Fruit fly (Drosophila melanogaster) whole organism, embryonic: ENCODE results near the gene Clc.

ENCODE experiments used
- BEAF-32 ChIP-seq: fragments of 200-800 bp; sonication (Bioruptor generic); optimal IDR thresholded peaks from 3 replicates; lab custom pipeline; 2017; ENCODE audit warnings: missing biosample characterization, missing genetic modification characterization, mild to moderate bottlenecking, moderate library complexity, missing genetic modification reagents
- Bgb ChIP-seq: fragments of 200-800 bp; sonication (Bioruptor generic); IDR thresholded peaks from 2 replicates; pipeline ENCODE4 v1.3.6; 2022; ENCODE audit warnings: missing biosample characterization, missing genetic modification characterization; ENCODE audit not compliant: partially characterized antibody
- CG10267 ChIP-seq: fragments of 200-800 bp; sonication (Bioruptor generic); optimal IDR thresholded peaks from 2 replicates; lab custom pipeline; 2018; ENCODE audit warnings: missing biosample characterization, mild to moderate bottlenecking, missing genetic modification characterization, moderate library complexity
- CG10366 ChIP-seq: fragments of 200-800 bp; sonication (Bioruptor generic); IDR thresholded peaks from 2 replicates; pipeline ENCODE4 v1.3.6; 2022; ENCODE audit warnings: missing biosample characterization, missing genetic modification characterization
- CG11085 ChIP-seq: fragments of 200-800 bp; sonication (Bioruptor generic); IDR thresholded peaks from 2 replicates; pipeline ENCODE4 v1.3.6; 2022; ENCODE audit warnings: missing biosample characterization, missing genetic modification characterization
- CG12659 ChIP-seq: fragments of 200-800 bp; sonication (Bioruptor generic); optimal IDR thresholded peaks from 3 replicates; lab custom pipeline; 2017; ENCODE audit warnings: mild to moderate bottlenecking, missing biosample characterization, missing genetic modification reagents, missing genetic modification characterization
- CG14014 ChIP-seq: fragments of 200-800 bp; sonication (Bioruptor generic); IDR thresholded peaks from 2 replicates; pipeline ENCODE4 v1.3.6; 2022; ENCODE audit warnings: missing biosample characterization, missing genetic modification characterization
- CG14441 ChIP-seq: fragments of 200-800 bp; sonication (Bioruptor generic); IDR thresholded peaks from 2 replicates; pipeline ENCODE4 v1.3.6; 2022; ENCODE audit warnings: missing biosample characterization, missing genetic modification characterization
- CG14667 ChIP-seq: fragments of 200-800 bp; sonication (Bioruptor generic); IDR thresholded peaks from 2 replicates; pipeline ENCODE4 v1.3.6; 2022; ENCODE audit warnings: missing biosample characterization, missing genetic modification characterization
- CG2889 ChIP-seq: fragments of 200-800 bp; sonication (Bioruptor generic); IDR thresholded peaks from 3 replicates; pipeline ENCODE4 v1.3.6; 2022; ENCODE audit warnings: missing biosample characterization, missing genetic modification characterization
- CG34422 ChIP-seq: fragments of 200-800 bp; sonication (Bioruptor generic); IDR thresholded peaks from 3 replicates; pipeline ENCODE4 v1.3.6; 2022; ENCODE audit warnings: missing biosample characterization, missing genetic modification characterization
- CG3995 ChIP-seq: fragments of 200-800 bp; sonication (Bioruptor generic); optimal IDR thresholded peaks from 3 replicates; lab custom pipeline; 2016; ENCODE audit warnings: missing biosample characterization, missing genetic modification characterization
- CG4617 ChIP-seq: fragments of 200-800 bp; sonication (Bioruptor generic); optimal IDR thresholded peaks from 3 replicates; lab custom pipeline; 2016; ENCODE audit warnings: missing biosample characterization, missing genetic modification characterization, borderline replicate concordance
- CG8478 ChIP-seq: fragments of >200 bp; optimal IDR thresholded peaks from 2 replicates; lab custom pipeline; 2018
- CG8924 ChIP-seq: fragments of 200-800 bp; optimal IDR thresholded peaks from 3 replicates; lab custom pipeline; 2019; ENCODE audit warnings: missing biosample characterization, mild to moderate bottlenecking, missing genetic modification characterization, moderate library complexity
- CG9437 ChIP-seq: fragments of 200-800 bp; sonication (Bioruptor generic); optimal IDR thresholded peaks from 2 replicates; lab custom pipeline; 2018; ENCODE audit warnings: missing biosample characterization, mild to moderate bottlenecking, missing genetic modification characterization
- Doc3 ChIP-seq: fragments of 200-800 bp; sonication (Bioruptor generic); IDR thresholded peaks from 3 replicates; pipeline ENCODE4 v1.3.6; 2022; ENCODE audit warnings: missing biosample characterization, missing genetic modification characterization; ENCODE audit not compliant: partially characterized antibody
- MESR4 ChIP-seq: fragments of 200-800 bp; sonication (Bioruptor generic); optimal IDR thresholded peaks from 2 replicates; lab custom pipeline; 2018; ENCODE audit warnings: missing biosample characterization, mild to moderate bottlenecking, missing genetic modification characterization, moderate library complexity
- NC2β ChIP-seq: fragments of 200-800 bp; sonication (Bioruptor generic); optimal IDR thresholded peaks from 2 replicates; lab custom pipeline; 2016; ENCODE audit warnings: missing biosample characterization, missing genetic modification characterization
- Pdp1 ChIP-seq, 2 experiments: fragments of 200-800 bp; sonication (Bioruptor generic); optimal IDR thresholded peaks; 3 replicates each; lab custom pipeline; 2016; ENCODE audit warnings: missing biosample characterization in 2 of 2, missing genetic modification characterization in 2 of 2, mild to moderate bottlenecking in 1 of 2, moderate library complexity in 1 of 2
- Sin3A ChIP-seq: fragments of >200 bp; optimal IDR thresholded peaks from 2 replicates; lab custom pipeline; 2018
- Usf ChIP-seq: fragments of 200-800 bp; sonication (Bioruptor generic); optimal IDR thresholded peaks from 2 replicates; lab custom pipeline; 2017; ENCODE audit warnings: missing genotype, missing biosample characterization, missing genetic modification characterization
- YL-1 ChIP-seq: fragments of 200-800 bp; sonication (Bioruptor generic); optimal IDR thresholded peaks from 3 replicates; lab custom pipeline; 2017; ENCODE audit warnings: missing biosample characterization, mild to moderate bottlenecking, missing genetic modification characterization
- ase ChIP-seq: fragments of 200-800 bp; sonication (Bioruptor generic); IDR thresholded peaks from 3 replicates; pipeline ENCODE4 v1.3.6; 2022; ENCODE audit warnings: missing biosample characterization, missing genetic modification characterization
- bab2 ChIP-seq: fragments of 200-800 bp; sonication (Bioruptor generic); optimal IDR thresholded peaks from 2 replicates; lab custom pipeline; 2016; ENCODE audit warnings: missing biosample characterization, missing genetic modification characterization
- bbx ChIP-seq: fragments of 200-800 bp; sonication (Bioruptor generic); IDR thresholded peaks from 2 replicates; pipeline ENCODE4 v1.3.6; 2022; ENCODE audit warnings: missing biosample characterization, missing genetic modification characterization; ENCODE audit not compliant: partially characterized antibody
- br ChIP-seq: fragments of >200 bp; optimal IDR thresholded peaks from 2 replicates; lab custom pipeline; 2017
- chif ChIP-seq, 2 experiments: fragments of 200-800 bp; sonication (Bioruptor generic); optimal IDR thresholded peaks; 3 replicates each; lab custom pipeline; 2016; ENCODE audit warnings: missing biosample characterization in 2 of 2, missing genetic modification characterization in 2 of 2
- dm ChIP-seq: fragments of 200-800 bp; sonication (Bioruptor generic); optimal IDR thresholded peaks from 3 replicates; lab custom pipeline; 2016; ENCODE audit warnings: missing biosample characterization, missing genetic modification characterization
- dpn ChIP-seq, 2 experiments: fragments of 200-800 bp; sonication (Bioruptor generic); optimal IDR thresholded peaks; 3 replicates each; lab custom pipeline; 2016; ENCODE audit warnings: missing biosample characterization in 2 of 2, missing genetic modification characterization in 2 of 2
- inv ChIP-seq: fragments of 200-800 bp; sonication (Bioruptor generic); IDR thresholded peaks from 2 replicates; pipeline ENCODE4 v1.3.6; 2022; ENCODE audit warnings: missing biosample characterization, missing genetic modification characterization; ENCODE audit not compliant: partially characterized antibody
- pfk ChIP-seq: fragments of 200-800 bp; sonication (Bioruptor generic); optimal IDR thresholded peaks from 2 replicates; lab custom pipeline; 2018; ENCODE audit warnings: missing biosample characterization, mild to moderate bottlenecking, missing genetic modification characterization, moderate library complexity
- phol ChIP-seq: fragments of 200-800 bp; sonication (Bioruptor generic); optimal IDR thresholded peaks from 3 replicates; lab custom pipeline; 2018; ENCODE audit warnings: missing biosample characterization, mild to moderate bottlenecking, missing genetic modification characterization, moderate library complexity
- salm ChIP-seq: fragments of 200-800 bp; sonication (Bioruptor generic); optimal IDR thresholded peaks from 2 replicates; lab custom pipeline; 2018; ENCODE audit warnings: missing biosample characterization, mild to moderate bottlenecking, missing genetic modification characterization
- sens ChIP-seq: fragments of 200-800 bp; sonication (Bioruptor generic); peaks from one replicate; lab custom pipeline; 2016; ENCODE audit warnings: missing biosample characterization, missing genetic modification characterization
- vnd ChIP-seq: fragments of 200-800 bp; sonication (Bioruptor generic); IDR thresholded peaks from 3 replicates; pipeline ENCODE4 v1.3.6; 2022; ENCODE audit warnings: missing biosample characterization, missing genetic modification characterization; ENCODE audit not compliant: partially characterized antibody
- z ChIP-seq: fragments of 200-800 bp; sonication (Bioruptor generic); IDR thresholded peaks from 3 replicates; pipeline ENCODE4 v1.3.6; 2022; ENCODE audit warnings: missing biosample characterization, missing genetic modification characterization

The Clc gene

DNA sequence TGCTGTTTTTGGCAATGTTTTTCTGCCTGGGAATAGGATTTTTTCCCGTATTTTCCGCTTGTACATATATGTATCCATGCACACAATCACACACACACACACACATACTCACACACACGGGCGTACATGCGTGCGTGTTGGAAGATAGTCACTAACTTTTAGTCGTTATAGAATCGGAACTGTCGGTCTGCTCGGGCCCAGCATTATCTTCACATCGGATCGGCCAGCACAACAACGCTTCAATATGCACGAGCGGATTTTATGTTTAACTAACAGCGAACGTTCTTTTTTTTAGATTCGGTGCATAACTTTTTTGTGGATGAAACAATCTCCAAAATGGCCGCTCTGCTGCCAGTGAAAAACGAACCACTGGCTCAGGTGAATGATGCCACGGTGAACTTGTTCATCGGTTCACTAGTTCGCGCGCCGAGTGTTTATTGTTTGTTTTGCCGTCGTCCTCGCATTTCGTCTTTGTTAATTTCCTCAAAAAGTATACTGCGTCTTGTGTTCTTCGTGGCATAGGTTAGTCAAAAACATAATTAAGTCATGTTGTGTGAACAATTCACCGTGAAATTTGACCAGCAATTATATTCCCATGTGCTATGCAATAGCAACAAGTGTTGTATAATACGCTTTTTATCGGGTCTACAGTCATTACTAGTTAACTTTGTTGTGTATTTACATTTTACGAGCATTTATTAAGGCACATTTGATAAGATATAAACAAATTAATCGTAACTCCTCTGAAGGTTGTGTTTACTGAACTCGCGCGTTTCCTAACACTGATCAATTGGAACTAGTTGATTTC lies 514 bp downstream of the Clc start, which contains the start of the genes CG6951 and CG17233 (continued):
- no peak for TF ChIP-seq CG11085 (GFP tag; lab: Robert Waterston, UW)
- 0 out of 2 replicates have a peak, but pooled peaks have one; percentile 23 for TF ChIP-seq Bgb (GFP tag; lab: Robert Waterston, UW)
- no peak for TF ChIP-seq CG14441 (GFP tag; lab: Robert Waterston, UW)
- TF ChIP-seq vnd (GFP tag; lab: Robert Waterston, UW), result no peak
- peak; percentile 52 for TF ChIP-seq BEAF-32 (GFP tag; lab: Kevin White, UChicago)
- no peak for TF ChIP-seq CG2889 (GFP tag; lab: Robert Waterston, UW)
- no peak for TF ChIP-seq NC2β
- no peak for TF ChIP-seq CG9437 (GFP tag; lab: Kevin White, UChicago)
- peak; percentile 96 for TF ChIP-seq phol (tag; lab: Kevin White, UChicago)
- TF ChIP-seq sens (GFP tag; lab: Kevin White, UChicago), result peak; percentile 21
- 0 out of 3 replicates have a peak, but pooled peaks have one; percentile 4 for TF ChIP-seq ase (GFP tag; lab: Robert Waterston, UW)
- no peak for TF ChIP-seq z
- TF ChIP-seq bbx (GFP tag; lab: Robert Waterston, UW), result peak; percentile 26; the same call in 1 of the 2 replicates
- TF ChIP-seq Usf (GFP tag; lab: Kevin White, UChicago), result no peak
- TF ChIP-seq YL-1 (GFP tag; lab: Kevin White, UChicago), result peak; percentile 72
- TF ChIP-seq bab2 (GFP tag; lab: Kevin White, UChicago), result peak; percentile 10
- no peak for TF ChIP-seq chif (GFP tag; optimal IDR thresholded peaks at IDR 0.05; lab: Kevin White, UChicago)
- peak; percentile 57; the same call in 2 of the 3 replicates for TF ChIP-seq CG34422 (GFP tag; lab: Robert Waterston, UW)
- no peak for TF ChIP-seq salm (tag; lab: Kevin White, UChicago)
- TF ChIP-seq br (lab: Kevin White, UChicago), result no peak
- no peak for TF ChIP-seq Doc3 (GFP tag; lab: Robert Waterston, UW)
- no peak for TF ChIP-seq CG10366 (GFP tag; lab: Robert Waterston, UW)
- TF ChIP-seq CG10267, result peak; percentile 43
- TF ChIP-seq CG14667 (GFP tag; lab: Robert Waterston, UW), result no peak
- TF ChIP-seq CG8924 (tag; lab: Kevin White, UChicago), result peak; percentile 42
- no peak for TF ChIP-seq pfk (GFP tag; lab: Kevin White, UChicago)
- TF ChIP-seq CG12659 (GFP tag; lab: Kevin White, UChicago), result peak; percentile 43
- TF ChIP-seq CG8478 (lab: Kevin White, UChicago), result peak; percentile 76
- peak; percentile 32; the same call in 1 of the 2 replicates for TF ChIP-seq inv
- peak; percentile 18 for TF ChIP-seq dm
- TF ChIP-seq Pdp1 (GFP tag; optimal IDR thresholded peaks at IDR 0.05; lab: Kevin White, UChicago), result peak in 1 of 2 experiments; percentile 78
- peak; percentile 24 for TF ChIP-seq Sin3A
- TF ChIP-seq CG4617 (GFP tag; lab: Kevin White, UChicago), result peak; percentile 37
- peak; percentile 97 for TF ChIP-seq MESR4 (GFP tag; lab: Kevin White, UChicago)
- TF ChIP-seq CG14014 (GFP tag; lab: Robert Waterston, UW), result no peak
- TF ChIP-seq dpn (GFP tag; optimal IDR thresholded peaks at IDR 0.05; lab: Kevin White, UChicago), result peak in 1 of 2 experiments; percentile 2
- TF ChIP-seq CG3995 (GFP tag; lab: Kevin White, UChicago), result peak; percentile 48
